Fruit fly (Drosophila melanogaster) whole organism, pupa: ENCODE results near the gene cno.

Experiments
- CG10348 ChIP-seq: fragments of 200-800 bp; sonication (Bioruptor generic); IDR thresholded peaks from 2 replicates; pipeline ENCODE4 v1.3.6; 2022; ENCODE audit warnings: missing biosample characterization, missing genetic modification characterization
- CG12605 ChIP-seq: fragments of 200-800 bp; sonication (Bioruptor generic); IDR thresholded peaks from 2 replicates; pipeline ENCODE4 v1.3.6; 2022; ENCODE audit warnings: missing biosample characterization, missing genetic modification characterization
- CG14655 ChIP-seq: fragments of 200-800 bp; sonication (Bioruptor generic); optimal IDR thresholded peaks from 3 replicates; lab custom pipeline; 2017; ENCODE audit warnings: mild to moderate bottlenecking, missing biosample characterization, missing genetic modification reagents, missing genetic modification characterization
- EcR ChIP-seq: fragments of 200-800 bp; sonication (Bioruptor generic); optimal IDR thresholded peaks from 3 replicates; lab custom pipeline; 2019; ENCODE audit warnings: missing biosample characterization, missing genetic modification characterization, mild to moderate bottlenecking, moderate library complexity, missing genetic modification reagents
- Pif1B ChIP-seq: fragments of 200-800 bp; sonication (Bioruptor generic); optimal IDR thresholded peaks from 3 replicates; lab custom pipeline; 2016; ENCODE audit warnings: missing biosample characterization, missing genetic modification characterization

dm6 chr3R:5266282-5266681, 49.0 kb upstream of the cno start:
- no peak for TF ChIP-seq CG10348
- TF ChIP-seq Pif1B (GFP tag; lab: Kevin White, UChicago), result no peak
- no peak for TF ChIP-seq CG14655
- TF ChIP-seq EcR (GFP tag; lab: Kevin White, UChicago), result no peak
- TF ChIP-seq CG12605 (GFP tag; lab: Robert Waterston, UW), result no peak
